Worm (Caenorhabditis elegans) whole organism, mixed stage, embryonic: ENCODE results near the gene thoc-5.

Experiments
- M03D4.4 ChIP-seq: sonication (generic microtip); optimal IDR thresholded peaks from 2 replicates; lab custom pipeline; 2017; ENCODE audit warnings: mild to moderate bottlenecking, missing genetic modification characterization, missing compliant biosample characterization
- blmp-1 ChIP-seq: fragments of 150-350 bp; optimal IDR thresholded peaks from 2 replicates; lab custom pipeline; 2014; ENCODE audit warnings: missing biosample characterization, missing genetic modification characterization
- ceh-39 ChIP-seq: fragments of 150-350 bp; optimal IDR thresholded peaks from 2 replicates; lab custom pipeline; 2014; ENCODE audit warnings: missing biosample characterization, missing genetic modification characterization
- ceh-83 ChIP-seq: fragments of 200-800 bp; sonication (Bioruptor generic); optimal IDR thresholded peaks from 2 replicates; lab custom pipeline; 2018; ENCODE audit warnings: mild to moderate bottlenecking, missing genetic modification characterization, missing compliant biosample characterization
- ces-1 ChIP-seq: fragments of 150-350 bp; optimal IDR thresholded peaks from 2 replicates; lab custom pipeline; 2014; ENCODE audit warnings: missing biosample characterization, missing genetic modification reagents, missing genetic modification characterization
- cnd-1 ChIP-seq: fragments of 200-800 bp; sonication (Bioruptor generic); optimal IDR thresholded peaks from 2 replicates; lab custom pipeline; 2018; ENCODE audit warnings: mild to moderate bottlenecking, missing genetic modification characterization, missing compliant biosample characterization
- drap-1 ChIP-seq: fragments of 200-800 bp; sonication (Bioruptor generic); optimal IDR thresholded peaks from 3 replicates; lab custom pipeline; 2018; ENCODE audit warnings: mild to moderate bottlenecking, missing genetic modification characterization, missing compliant biosample characterization
- elt-1 ChIP-seq: sonication (generic microtip); optimal IDR thresholded peaks from 2 replicates; lab custom pipeline; 2017; ENCODE audit warnings: missing genetic modification characterization, mild to moderate bottlenecking, missing compliant biosample characterization, antibody characterized with exemption, moderate library complexity, borderline replicate concordance; ENCODE audit not compliant: insufficient read depth
- elt-3 ChIP-seq: fragments of 150-350 bp; optimal IDR thresholded peaks from 2 replicates; lab custom pipeline; 2014; ENCODE audit warnings: missing biosample characterization, missing genetic modification characterization
- ham-2 ChIP-seq: fragments of 200-800 bp; sonication (Bioruptor generic); optimal IDR thresholded peaks from 2 replicates; lab custom pipeline; 2018; ENCODE audit warnings: mild to moderate bottlenecking, missing genetic modification characterization, missing compliant biosample characterization
- lin-13 ChIP-seq: fragments of 150-350 bp; optimal IDR thresholded peaks from 2 replicates; lab custom pipeline; 2014; ENCODE audit warnings: missing biosample characterization, missing genetic modification characterization
- lin-32 ChIP-seq: fragments of 200-800 bp; sonication (Bioruptor generic); optimal IDR thresholded peaks from 2 replicates; lab custom pipeline; 2018; ENCODE audit warnings: mild to moderate bottlenecking, missing genetic modification characterization, missing compliant biosample characterization
- lsy-2 ChIP-seq: fragments of 150-350 bp; optimal IDR thresholded peaks from 2 replicates; lab custom pipeline; 2014; ENCODE audit warnings: missing biosample characterization, missing genetic modification characterization
- mab-5 ChIP-seq: fragments of 150-350 bp; optimal IDR thresholded peaks from 2 replicates; lab custom pipeline; 2014; ENCODE audit warnings: missing biosample characterization, missing genetic modification characterization
- mep-1 ChIP-seq: fragments of 150-350 bp; optimal IDR thresholded peaks from 2 replicates; lab custom pipeline; 2017; ENCODE audit warnings: missing biosample characterization, missing genetic modification reagents, missing genetic modification characterization, inconsistent platforms
- mls-2 ChIP-seq: sonication (generic microtip); optimal IDR thresholded peaks from 2 replicates; lab custom pipeline; 2016; ENCODE audit warnings: mild to moderate bottlenecking, missing genetic modification characterization, moderate library complexity, missing compliant biosample characterization
- nhr-12 ChIP-seq: fragments of 150-350 bp; optimal IDR thresholded peaks from 2 replicates; lab custom pipeline; 2014; ENCODE audit warnings: missing biosample characterization, missing genetic modification characterization
- nhr-2 ChIP-seq: fragments of 150-350 bp; optimal IDR thresholded peaks from 2 replicates; lab custom pipeline; 2014; ENCODE audit warnings: missing biosample characterization, missing genetic modification characterization
- nhr-237 ChIP-seq: fragments of 150-350 bp; optimal IDR thresholded peaks from 2 replicates; lab custom pipeline; 2014; ENCODE audit warnings: missing biosample characterization, missing genetic modification characterization
- nhr-28 ChIP-seq: fragments of 150-350 bp; optimal IDR thresholded peaks from 2 replicates; lab custom pipeline; 2014; ENCODE audit warnings: missing biosample characterization, missing genetic modification characterization
- nhr-76 ChIP-seq: sonication (generic microtip); optimal IDR thresholded peaks from 2 replicates; lab custom pipeline; 2017; ENCODE audit warnings: missing biosample characterization, missing genetic modification characterization
- pha-4 ChIP-seq: fragments of 150-350 bp; optimal IDR thresholded peaks from 2 replicates; lab custom pipeline; 2018; ENCODE audit warnings: missing biosample characterization, missing genetic modification reagents, missing genetic modification characterization
- sem-2 ChIP-seq: fragments of 200-800 bp; sonication (Bioruptor generic); optimal IDR thresholded peaks from 2 replicates; lab custom pipeline; 2018; ENCODE audit warnings: mild to moderate bottlenecking, missing genetic modification characterization, missing compliant biosample characterization
- snpc-4 ChIP-seq: fragments of 150-350 bp; optimal IDR thresholded peaks from 2 replicates; lab custom pipeline; 2014; ENCODE audit warnings: missing biosample characterization, missing genetic modification characterization
- sptf-1 ChIP-seq: sonication (generic microtip); optimal IDR thresholded peaks from 2 replicates; lab custom pipeline; 2017; ENCODE audit warnings: mild to moderate bottlenecking, missing genetic modification characterization, moderate library complexity, missing compliant biosample characterization
- unc-120 ChIP-seq: sonication (generic microtip); optimal IDR thresholded peaks from 2 replicates; lab custom pipeline; 2017; ENCODE audit warnings: missing genetic modification characterization, missing compliant biosample characterization; ENCODE audit not compliant: poor library complexity, severe bottlenecking
- unc-39 ChIP-seq: fragments of 150-350 bp; optimal IDR thresholded peaks from 2 replicates; lab custom pipeline; 2014; ENCODE audit warnings: missing biosample characterization, missing genetic modification characterization
- unc-62 ChIP-seq: fragments of 150-350 bp; optimal IDR thresholded peaks from 2 replicates; lab custom pipeline; 2014; ENCODE audit warnings: missing biosample characterization, missing genetic modification reagents, missing genetic modification characterization
- zip-8 ChIP-seq: fragments of 150-350 bp; optimal IDR thresholded peaks from 2 replicates; lab custom pipeline; 2014; ENCODE audit warnings: missing biosample characterization, missing genetic modification characterization
- ztf-11 ChIP-seq: fragments of 150-350 bp; optimal IDR thresholded peaks from 2 replicates; lab custom pipeline; 2014; ENCODE audit warnings: missing biosample characterization, missing genetic modification characterization

thoc-5 gene

DNA sequence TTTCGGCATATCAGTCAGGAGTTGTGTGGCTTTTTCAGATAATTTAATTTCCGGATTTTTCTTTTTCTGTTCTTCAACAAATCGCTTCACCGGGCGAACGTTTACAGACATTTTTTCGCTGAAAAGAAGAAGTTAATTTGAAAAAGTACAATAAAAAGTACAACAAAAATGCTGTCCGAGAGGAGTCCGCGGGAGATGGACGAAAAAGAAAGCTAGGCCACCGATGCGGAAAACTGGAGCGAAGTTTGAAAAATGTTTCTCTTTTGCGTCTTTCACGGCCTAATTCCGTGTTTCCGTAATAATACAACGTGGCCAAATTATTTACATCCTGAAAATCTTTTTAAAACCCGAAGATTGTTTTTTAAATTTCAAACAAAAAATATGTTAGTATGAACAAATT lies at the start of gene thoc-5:
Gene thoc-5 (minus strand): TSS at position 152 of the 400 bp plus-strand sequence.
- no peak for TF ChIP-seq ceh-83 (GFP tag; lab: Kevin White, UChicago)
- TF ChIP-seq mep-1 (tag; lab: Kevin White, UChicago): peak; percentile 61
- TF ChIP-seq mls-2 (tag; lab: Kevin White, UChicago): peak; percentile 33
- TF ChIP-seq sptf-1 (tag; lab: Kevin White, UChicago): peak; percentile 70
- TF ChIP-seq nhr-28: no peak
- peak; percentile 50 for TF ChIP-seq nhr-237 (tag; lab: Kevin White, UChicago)
- TF ChIP-seq unc-120 (tag; lab: Kevin White, UChicago): no peak
- TF ChIP-seq ces-1 (GFP tag; lab: Kevin White, UChicago): peak; percentile 21
- TF ChIP-seq cnd-1 (tag; lab: Kevin White, UChicago): peak; percentile 7
- peak; percentile 67 for TF ChIP-seq lsy-2 (tag; lab: Kevin White, UChicago)
- TF ChIP-seq lin-13 (tag; lab: Kevin White, UChicago): peak; percentile 27
- no peak for TF ChIP-seq nhr-76
- TF ChIP-seq, all 35 proteins: peak for 8

DNA sequence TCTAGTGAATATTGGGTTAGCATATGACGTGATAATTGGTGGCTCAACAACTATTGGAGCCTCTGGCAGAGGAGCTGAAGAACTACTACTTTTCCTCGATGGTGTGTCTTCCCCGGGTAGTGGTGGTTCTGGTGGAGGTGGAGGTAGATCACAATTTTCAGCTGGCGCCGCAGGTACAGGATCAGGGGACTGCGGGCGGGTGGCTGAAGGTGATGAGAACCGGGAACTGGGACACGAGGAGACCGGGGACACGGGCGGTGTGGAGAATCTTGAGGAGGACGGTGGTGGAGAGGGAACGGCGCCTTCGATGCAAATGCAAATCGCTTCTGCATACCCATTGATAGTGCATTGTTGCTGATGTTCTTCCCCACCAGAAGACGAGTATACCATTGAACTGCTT lies 46.5 kb upstream of the thoc-5 start:
- TF ChIP-seq elt-1 (tag; lab: Kevin White, UChicago) (no peak), ztf-11 (no peak), nhr-237 (tag; lab: Kevin White, UChicago) (no peak), zip-8 (tag; lab: Kevin White, UChicago) (no peak), ham-2 (GFP tag; lab: Kevin White, UChicago) (no peak), mep-1 (tag; lab: Kevin White, UChicago) (no peak), ces-1 (GFP tag; lab: Kevin White, UChicago) (no peak), snpc-4 (tag; lab: Kevin White, UChicago) (no peak), ceh-39 (tag; lab: Kevin White, UChicago) (no peak), lin-13 (tag; lab: Kevin White, UChicago) (no peak), nhr-76 (no peak), mab-5 (no peak)

DNA sequence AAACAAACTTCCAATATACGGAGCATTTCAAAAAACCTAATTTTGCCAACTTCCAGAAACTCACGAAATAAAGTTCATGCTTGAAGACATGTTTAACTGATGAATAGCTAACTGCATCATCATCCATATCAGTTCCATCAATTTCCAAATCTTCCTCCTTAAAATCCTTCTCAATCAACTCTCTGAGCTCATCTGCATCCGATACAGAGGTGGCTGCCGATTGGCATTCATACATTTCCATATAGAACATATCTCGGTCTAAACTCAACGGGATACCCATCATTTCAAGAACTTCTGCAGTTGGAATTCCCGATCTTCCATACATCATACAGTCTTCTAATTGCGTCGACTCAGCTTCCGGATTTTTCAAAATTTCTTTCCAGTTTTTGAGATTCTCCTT lies 40.2 kb upstream of the thoc-5 start:
- TF ChIP-seq unc-39 (tag; lab: Kevin White, UChicago) (no peak), blmp-1 (no peak), lin-32 (GFP tag; lab: Kevin White, UChicago) (no peak), unc-62 (GFP tag; lab: Kevin White, UChicago) (no peak), mep-1 (tag; lab: Kevin White, UChicago) (no peak), ham-2 (GFP tag; lab: Kevin White, UChicago) (no peak), mls-2 (tag; lab: Kevin White, UChicago) (no peak), snpc-4 (tag; lab: Kevin White, UChicago) (no peak), drap-1 (GFP tag; lab: Kevin White, UChicago) (no peak), ceh-83 (GFP tag; lab: Kevin White, UChicago) (no peak), unc-120 (tag; lab: Kevin White, UChicago) (no peak), M03D4.4 (tag; lab: Kevin White, UChicago) (no peak), nhr-12 (tag; lab: Kevin White, UChicago) (no peak), sptf-1 (tag; lab: Kevin White, UChicago) (no peak), ztf-11 (no peak), cnd-1 (tag; lab: Kevin White, UChicago) (no peak), mab-5 (no peak), pha-4 (tag; lab: Kevin White, UChicago) (no peak), lsy-2 (tag; lab: Kevin White, UChicago) (no peak)

DNA sequence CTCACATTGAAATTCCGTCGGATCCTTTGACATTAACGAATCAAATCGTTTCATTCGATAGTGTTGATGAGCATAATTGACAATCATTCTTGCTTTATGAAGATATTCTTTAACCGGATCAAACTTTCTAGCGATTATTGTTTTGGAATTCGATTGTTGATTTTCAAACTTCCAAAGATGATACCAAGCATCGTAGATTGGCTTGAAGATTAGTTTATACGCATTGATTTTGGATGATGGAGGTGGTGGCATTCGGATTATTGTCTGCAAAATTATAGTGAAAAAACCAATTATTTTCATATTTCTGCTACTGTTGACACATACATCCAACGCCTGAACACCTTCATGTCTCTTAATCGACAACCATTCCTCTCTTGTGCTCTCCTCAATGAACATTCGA lies 38.9 kb upstream of the thoc-5 start:
- TF ChIP-seq blmp-1: no peak
- TF ChIP-seq nhr-237 (tag; lab: Kevin White, UChicago): no peak
- TF ChIP-seq mab-5: no peak
- TF ChIP-seq mep-1 (tag; lab: Kevin White, UChicago): no peak
- no peak for TF ChIP-seq pha-4 (tag; lab: Kevin White, UChicago)
- no peak for TF ChIP-seq elt-1 (tag; lab: Kevin White, UChicago)
- TF ChIP-seq sptf-1 (tag; lab: Kevin White, UChicago): no peak
- no peak for TF ChIP-seq elt-3 (tag; lab: Kevin White, UChicago)
- TF ChIP-seq nhr-12 (tag; lab: Kevin White, UChicago): no peak
- TF ChIP-seq sem-2: no peak
- no peak for TF ChIP-seq nhr-2
- TF ChIP-seq ztf-11: no peak
- no peak for TF ChIP-seq nhr-76

DNA sequence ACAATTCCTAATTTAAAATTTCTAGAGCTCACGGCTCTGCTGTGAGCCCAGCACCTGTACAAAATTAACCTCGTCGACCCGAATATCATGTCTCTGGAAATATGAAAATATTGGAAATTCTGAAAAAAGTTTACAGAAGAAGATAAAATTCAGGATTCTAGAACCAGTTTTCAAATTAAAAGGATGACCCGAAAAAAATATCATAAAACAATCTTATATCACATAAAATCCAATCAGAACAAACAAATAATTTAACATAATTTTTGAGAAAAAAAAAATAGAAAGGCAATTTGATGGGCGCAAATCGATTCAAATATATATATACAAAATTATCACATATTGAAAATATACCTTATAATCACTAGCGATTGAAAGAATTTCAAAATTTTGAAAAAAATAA lies 36.1 kb upstream of the thoc-5 start, which contains the start of gene Y32H12A.7:
Gene Y32H12A.7 (minus strand): TSS at position 101 of the 400 bp plus-strand sequence.
- no peak for TF ChIP-seq ceh-83 (GFP tag; lab: Kevin White, UChicago)
- TF ChIP-seq mls-2 (tag; lab: Kevin White, UChicago): no peak
- no peak for TF ChIP-seq zip-8 (tag; lab: Kevin White, UChicago)
- no peak for TF ChIP-seq nhr-12 (tag; lab: Kevin White, UChicago)
- no peak for TF ChIP-seq nhr-2
- no peak for TF ChIP-seq ham-2 (GFP tag; lab: Kevin White, UChicago)
- TF ChIP-seq drap-1 (GFP tag; lab: Kevin White, UChicago): no peak
- no peak for TF ChIP-seq nhr-76
- TF ChIP-seq lsy-2 (tag; lab: Kevin White, UChicago): no peak
- TF ChIP-seq sem-2: no peak
- no peak for TF ChIP-seq nhr-237 (tag; lab: Kevin White, UChicago)
